Fruit fly (Drosophila melanogaster) whole organism, embryonic: ENCODE results near the gene eIF3d1.

Experiments
- Atf-2 ChIP-seq: fragments of 200-800 bp; sonication (Bioruptor generic); optimal IDR thresholded peaks from 2 replicates; lab custom pipeline; 2016; ENCODE audit warnings: missing biosample characterization, missing genetic modification characterization
- CG10366 ChIP-seq: fragments of 200-800 bp; sonication (Bioruptor generic); IDR thresholded peaks from 2 replicates; pipeline ENCODE4 v1.3.6; 2022; ENCODE audit warnings: missing biosample characterization, missing genetic modification characterization
- CG10654 ChIP-seq: fragments of 200-800 bp; sonication (Bioruptor generic); optimal IDR thresholded peaks from 2 replicates; lab custom pipeline; 2016; ENCODE audit warnings: missing biosample characterization, missing genetic modification characterization
- CG11247 ChIP-seq: fragments of 200-800 bp; sonication (Bioruptor generic); IDR thresholded peaks from 2 replicates; pipeline ENCODE4 v1.3.6; 2022; ENCODE audit warnings: missing biosample characterization, missing genetic modification characterization
- CG12299 ChIP-seq: fragments of 200-800 bp; sonication (Bioruptor generic); optimal IDR thresholded peaks from 2 replicates; lab custom pipeline; 2018; ENCODE audit warnings: missing biosample characterization, mild to moderate bottlenecking, missing genetic modification characterization
- CG12391 ChIP-seq: fragments of 200-800 bp; sonication (Bioruptor generic); optimal IDR thresholded peaks from 3 replicates; lab custom pipeline; 2018; ENCODE audit warnings: missing biosample characterization, mild to moderate bottlenecking, missing genetic modification characterization, moderate library complexity
- CG12744 ChIP-seq: fragments of 200-800 bp; sonication (Bioruptor generic); optimal IDR thresholded peaks from 2 replicates; lab custom pipeline; 2016; ENCODE audit warnings: missing biosample characterization, missing genetic modification characterization
- CG12769 ChIP-seq: fragments of 200-800 bp; sonication (Bioruptor generic); optimal IDR thresholded peaks from 2 replicates; lab custom pipeline; 2019; ENCODE audit warnings: missing biosample characterization, mild to moderate bottlenecking, missing genetic modification characterization, moderate library complexity
- CG13894 ChIP-seq: fragments of 200-800 bp; sonication (Bioruptor generic); optimal IDR thresholded peaks from 3 replicates; lab custom pipeline; 2018; ENCODE audit warnings: missing biosample characterization, mild to moderate bottlenecking, missing genetic modification characterization, moderate library complexity
- CG15479 ChIP-seq: fragments of 200-800 bp; sonication (Bioruptor generic); optimal IDR thresholded peaks from 3 replicates; lab custom pipeline; 2019; ENCODE audit warnings: missing biosample characterization, mild to moderate bottlenecking, missing genetic modification characterization, moderate library complexity
- CG16813 ChIP-seq: fragments of 200-800 bp; sonication (Bioruptor generic); IDR thresholded peaks from 3 replicates; pipeline ENCODE4 v1.3.6; 2022; ENCODE audit warnings: missing biosample characterization, missing genetic modification characterization; ENCODE audit not compliant: partially characterized antibody
- CG16863 ChIP-seq: fragments of 200-800 bp; sonication (Bioruptor generic); optimal IDR thresholded peaks from 3 replicates; lab custom pipeline; 2016; ENCODE audit warnings: missing biosample characterization, missing genetic modification characterization
- CG17385 ChIP-seq: fragments of 200-800 bp; sonication (Bioruptor generic); optimal IDR thresholded peaks from 3 replicates; lab custom pipeline; 2018; ENCODE audit warnings: missing biosample characterization, mild to moderate bottlenecking, missing genetic modification characterization
- CG2202 ChIP-seq: fragments of 200-800 bp; sonication (Bioruptor generic); optimal IDR thresholded peaks from 2 replicates; lab custom pipeline; 2018; ENCODE audit warnings: missing biosample characterization, mild to moderate bottlenecking, missing genetic modification characterization
- CG3847 ChIP-seq: fragments of 200-800 bp; sonication (Bioruptor generic); IDR thresholded peaks from 2 replicates; pipeline ENCODE4 v1.3.6; 2022; ENCODE audit warnings: missing biosample characterization, missing genetic modification characterization
- CG4424 ChIP-seq: fragments of 200-800 bp; sonication (Bioruptor generic); optimal IDR thresholded peaks from 3 replicates; lab custom pipeline; 2016; ENCODE audit warnings: missing biosample characterization, missing genetic modification characterization
- CG4617 ChIP-seq: fragments of 200-800 bp; sonication (Bioruptor generic); optimal IDR thresholded peaks from 3 replicates; lab custom pipeline; 2016; ENCODE audit warnings: missing biosample characterization, missing genetic modification characterization, borderline replicate concordance
- CG7271 ChIP-seq: fragments of 200-800 bp; sonication (Bioruptor generic); optimal IDR thresholded peaks from 2 replicates; lab custom pipeline; 2018; ENCODE audit warnings: missing biosample characterization, mild to moderate bottlenecking, missing genetic modification characterization, moderate library complexity
- CG7556 ChIP-seq: fragments of 200-800 bp; sonication (Bioruptor generic); optimal IDR thresholded peaks from 2 replicates; lab custom pipeline; 2017; ENCODE audit warnings: missing biosample characterization, mild to moderate bottlenecking, missing genetic modification characterization
- CG7839 ChIP-seq: fragments of 200-800 bp; sonication (Bioruptor generic); optimal IDR thresholded peaks from 3 replicates; lab custom pipeline; 2018; ENCODE audit warnings: missing biosample characterization, mild to moderate bottlenecking, missing genetic modification characterization, moderate library complexity
- CG8765 ChIP-seq: fragments of 200-800 bp; sonication (Bioruptor generic); IDR thresholded peaks from 2 replicates; pipeline ENCODE4 v1.3.6; 2022; ENCODE audit warnings: missing biosample characterization, missing genetic modification characterization
- CG9609 ChIP-seq: fragments of 200-800 bp; sonication (Bioruptor generic); optimal IDR thresholded peaks from 3 replicates; lab custom pipeline; 2016; ENCODE audit warnings: missing biosample characterization, missing genetic modification characterization
- CG9817 ChIP-seq: fragments of 200-800 bp; sonication (Bioruptor generic); optimal IDR thresholded peaks from 2 replicates; lab custom pipeline; 2018; ENCODE audit warnings: missing biosample characterization, mild to moderate bottlenecking, missing genetic modification characterization, moderate library complexity
- CoRest ChIP-seq: fragments of 200-800 bp; sonication (Bioruptor generic); optimal IDR thresholded peaks from 3 replicates; lab custom pipeline; 2018; ENCODE audit warnings: missing biosample characterization, mild to moderate bottlenecking, missing genetic modification characterization, moderate library complexity
- D19A ChIP-seq: fragments of 200-800 bp; optimal IDR thresholded peaks from 3 replicates; lab custom pipeline; 2019; ENCODE audit warnings: missing biosample characterization, mild to moderate bottlenecking, missing genetic modification characterization, moderate library complexity
- Doc3 ChIP-seq: fragments of 200-800 bp; sonication (Bioruptor generic); IDR thresholded peaks from 3 replicates; pipeline ENCODE4 v1.3.6; 2022; ENCODE audit warnings: missing biosample characterization, missing genetic modification characterization; ENCODE audit not compliant: partially characterized antibody
- Hmx ChIP-seq: fragments of 200-800 bp; sonication (Bioruptor generic); optimal IDR thresholded peaks from 2 replicates; lab custom pipeline; 2016; ENCODE audit warnings: missing biosample characterization, missing genetic modification characterization
- Hr78 ChIP-seq, 2 experiments: fragments of 200-800 bp in 1 of 2; fragments of >200 bp in 1 of 2; sonication (Bioruptor generic) in 1 of 2; optimal IDR thresholded peaks; 2 replicates each; lab custom pipeline; 2017 to 2019; ENCODE audit warnings: missing biosample characterization in 2 of 2, missing genetic modification characterization in 2 of 2, mild to moderate bottlenecking in 1 of 2, moderate library complexity in 1 of 2
- MTF-1 ChIP-seq: fragments of 200-800 bp; sonication (Bioruptor generic); optimal IDR thresholded peaks from 2 replicates; lab custom pipeline; 2018; ENCODE audit warnings: missing biosample characterization, mild to moderate bottlenecking, missing genetic modification characterization, borderline replicate concordance
- Mrtf ChIP-seq: fragments of 200-800 bp; sonication (Bioruptor generic); IDR thresholded peaks from 3 replicates; pipeline ENCODE4 v1.3.6; 2022; ENCODE audit warnings: missing biosample characterization, missing genetic modification characterization
- Pdp1 ChIP-seq, 2 experiments: fragments of 200-800 bp; sonication (Bioruptor generic); optimal IDR thresholded peaks; 3 replicates each; lab custom pipeline; 2016; ENCODE audit warnings: missing biosample characterization in 2 of 2, missing genetic modification characterization in 2 of 2, mild to moderate bottlenecking in 1 of 2, moderate library complexity in 1 of 2
- Six4 ChIP-seq: fragments of 200-800 bp; sonication (Bioruptor generic); optimal IDR thresholded peaks from 2 replicates; lab custom pipeline; 2016; ENCODE audit warnings: missing biosample characterization, missing genetic modification characterization
- Sry-δ ChIP-seq: fragments of 200-800 bp; sonication (Bioruptor generic); optimal IDR thresholded peaks from 2 replicates; lab custom pipeline; 2016; ENCODE audit warnings: missing biosample characterization, missing genetic modification characterization
- Vsx1 ChIP-seq: fragments of 200-800 bp; sonication (Bioruptor generic); optimal IDR thresholded peaks from 2 replicates; lab custom pipeline; 2017; ENCODE audit warnings: missing biosample characterization, mild to moderate bottlenecking, missing genetic modification characterization, missing genetic modification reagents
- crp ChIP-seq, 2 experiments: fragments of 200-800 bp; sonication (Bioruptor generic); optimal IDR thresholded peaks; 2 replicates in 1 of 2; 3 replicates in 1 of 2; lab custom pipeline; 2017; ENCODE audit warnings: missing biosample characterization in 2 of 2, missing genetic modification characterization in 2 of 2, mild to moderate bottlenecking in 1 of 2, moderate library complexity in 1 of 2
- dpn ChIP-seq, 2 experiments: fragments of 200-800 bp; sonication (Bioruptor generic); optimal IDR thresholded peaks; 3 replicates each; lab custom pipeline; 2016; ENCODE audit warnings: missing biosample characterization in 2 of 2, missing genetic modification characterization in 2 of 2
- emc ChIP-seq: fragments of 200-800 bp; sonication (Bioruptor generic); optimal IDR thresholded peaks from 2 replicates; lab custom pipeline; 2016; ENCODE audit warnings: missing biosample characterization, missing genetic modification characterization
- fru ChIP-seq: fragments of >200 bp; optimal IDR thresholded peaks from 2 replicates; lab custom pipeline; 2017
- jigr1 ChIP-seq: fragments of 200-800 bp; sonication (Bioruptor generic); IDR thresholded peaks from 3 replicates; pipeline ENCODE4 v1.3.6; 2022; ENCODE audit warnings: missing biosample characterization, missing genetic modification characterization
- lbe ChIP-seq: fragments of 200-800 bp; sonication (Bioruptor generic); optimal IDR thresholded peaks from 2 replicates; lab custom pipeline; 2016; ENCODE audit warnings: missing biosample characterization, mild to moderate bottlenecking, missing genetic modification characterization
- nom ChIP-seq: fragments of 200-800 bp; sonication (Bioruptor generic); optimal IDR thresholded peaks from 2 replicates; lab custom pipeline; 2017; ENCODE audit warnings: missing biosample characterization, missing genetic modification characterization, mild to moderate bottlenecking, moderate library complexity, missing genetic modification reagents
- oc ChIP-seq: fragments of 200-800 bp; sonication (Bioruptor generic); optimal IDR thresholded peaks from 2 replicates; lab custom pipeline; 2018; ENCODE audit warnings: missing biosample characterization, mild to moderate bottlenecking, missing genetic modification characterization, moderate library complexity
- sisA ChIP-seq: fragments of 200-800 bp; sonication (Bioruptor generic); IDR thresholded peaks from 2 replicates; pipeline ENCODE4 v1.3.6; 2022; ENCODE audit warnings: missing biosample characterization, missing genetic modification characterization
- so ChIP-seq: fragments of 200-800 bp; sonication (Bioruptor generic); IDR thresholded peaks from 3 replicates; pipeline ENCODE4 v1.3.6; 2022; ENCODE audit warnings: missing biosample characterization, missing genetic modification characterization
- sqz ChIP-seq: fragments of 200-800 bp; sonication (Bioruptor generic); optimal IDR thresholded peaks from 3 replicates; lab custom pipeline; 2018; ENCODE audit warnings: missing biosample characterization, mild to moderate bottlenecking, missing genetic modification characterization
- ssp ChIP-seq: fragments of 200-800 bp; sonication (Bioruptor generic); IDR thresholded peaks from 2 replicates; pipeline ENCODE4 v1.3.6; 2022; ENCODE audit warnings: missing biosample characterization, missing genetic modification characterization
- trem ChIP-seq: fragments of 200-800 bp; optimal IDR thresholded peaks from 3 replicates; lab custom pipeline; 2019; ENCODE audit warnings: missing biosample characterization, mild to moderate bottlenecking, missing genetic modification characterization, moderate library complexity
- twi ChIP-seq: fragments of 200-800 bp; optimal IDR thresholded peaks from 2 replicates; lab custom pipeline; 2019; ENCODE audit warnings: missing biosample characterization, mild to moderate bottlenecking, missing genetic modification characterization, moderate library complexity
- unpg ChIP-seq: fragments of 200-800 bp; sonication (Bioruptor generic); optimal IDR thresholded peaks from 3 replicates; lab custom pipeline; 2018; ENCODE audit warnings: missing biosample characterization, mild to moderate bottlenecking, missing genetic modification characterization, moderate library complexity

The eIF3d1 gene

dm6 chr3R:23713901-23714300, 34.1 kb downstream of the eIF3d1 start (continued):
- peak; percentile 39 for TF ChIP-seq CG4424
- peak; percentile 39 for TF ChIP-seq CG12769 (tag; lab: Kevin White, UChicago)
- peak; percentile 47 to 65 for TF ChIP-seq dpn (GFP tag; optimal IDR thresholded peaks at IDR 0.05; lab: Kevin White, UChicago)
- TF ChIP-seq Vsx1 (GFP tag; lab: Kevin White, UChicago), result peak; percentile 39
- peak; percentile 45 for TF ChIP-seq CG7556 (GFP tag; lab: Kevin White, UChicago)
- 0 out of 3 replicates have a peak, but pooled peaks have one; percentile 12 for TF ChIP-seq jigr1 (GFP tag; lab: Robert Waterston, UW)
- TF ChIP-seq CG12299 (tag; lab: Kevin White, UChicago), result peak; percentile 2
- TF ChIP-seq CG16863 (GFP tag; lab: Kevin White, UChicago), result peak; percentile 43
- TF ChIP-seq unpg (GFP tag; lab: Kevin White, UChicago), result peak; percentile 82
- peak; percentile 56 for TF ChIP-seq CG10654 (GFP tag; lab: Kevin White, UChicago)
- TF ChIP-seq crp (GFP tag; optimal IDR thresholded peaks at IDR 0.05; lab: Kevin White, UChicago), result no peak
- peak; percentile 59 for TF ChIP-seq D19A (tag; lab: Kevin White, UChicago)
- peak; percentile 58 for TF ChIP-seq CG17385 (GFP tag; lab: Kevin White, UChicago)
- peak; percentile 56; the same call in 1 of the 3 replicates for TF ChIP-seq Mrtf (GFP tag; lab: Robert Waterston, UW)
- no peak for TF ChIP-seq Hr78 (GFP tag; optimal IDR thresholded peaks at IDR 0.05; lab: Kevin White, UChicago)
- TF ChIP-seq sisA, result peak; percentile 62
- peak; percentile 50 for TF ChIP-seq Atf-2 (GFP tag; lab: Kevin White, UChicago)
- peak; percentile 51; the same call in 1 of the 2 replicates for TF ChIP-seq CG8765 (GFP tag; lab: Robert Waterston, UW)
- TF ChIP-seq CG16813 (GFP tag; lab: Robert Waterston, UW), result no peak
- TF ChIP-seq MTF-1 (GFP tag; lab: Kevin White, UChicago), result no peak
- no peak for TF ChIP-seq CG4617 (GFP tag; lab: Kevin White, UChicago)
- peak; percentile 75 for TF ChIP-seq CG12391 (tag; lab: Kevin White, UChicago)
- TF ChIP-seq CG7839, result peak; percentile 63
- TF ChIP-seq CoRest (tag; lab: Kevin White, UChicago), result peak; percentile 71
- peak; percentile 29 for TF ChIP-seq CG2202
- peak; percentile 40 for TF ChIP-seq Six4 (GFP tag; lab: Kevin White, UChicago)
- TF ChIP-seq lbe (GFP tag; lab: Kevin White, UChicago), result peak; percentile 77
- peak; percentile 44 to 66 for TF ChIP-seq Pdp1 (GFP tag; optimal IDR thresholded peaks at IDR 0.05; lab: Kevin White, UChicago)
- TF ChIP-seq fru (lab: Kevin White, UChicago), result no peak
- TF ChIP-seq CG12744, result peak; percentile 18
- TF ChIP-seq CG3847 (GFP tag; lab: Robert Waterston, UW), result 0 out of 2 replicates have a peak, but pooled peaks have one; percentile 14
- peak; percentile 41 for TF ChIP-seq sqz
- no peak for TF ChIP-seq CG15479 (GFP tag; lab: Kevin White, UChicago)
- TF ChIP-seq CG10366, result peak; percentile 58
- peak; percentile 31 for TF ChIP-seq twi (tag; lab: Kevin White, UChicago)
- no peak for TF ChIP-seq nom (GFP tag; lab: Kevin White, UChicago)
- no peak for TF ChIP-seq Doc3 (GFP tag; lab: Robert Waterston, UW)
- TF ChIP-seq CG11247 (GFP tag; lab: Robert Waterston, UW), result no peak
- TF ChIP-seq so (GFP tag; lab: Robert Waterston, UW), result peak; percentile 80; the same call in 2 of the 3 replicates
- TF ChIP-seq emc (GFP tag; lab: Kevin White, UChicago), result no peak
- peak; percentile 34 for TF ChIP-seq CG7271 (tag; lab: Kevin White, UChicago)
- peak; percentile 65 for TF ChIP-seq oc (tag; lab: Kevin White, UChicago)
- TF ChIP-seq Hmx (GFP tag; lab: Kevin White, UChicago), result peak; percentile 22
- peak; percentile 25 for TF ChIP-seq trem
- TF ChIP-seq Sry-δ, result peak; percentile 21
- peak; percentile 31 for TF ChIP-seq CG9609 (GFP tag; lab: Kevin White, UChicago)
- no peak for TF ChIP-seq CG13894
- peak; percentile 34 for TF ChIP-seq CG9817 (tag; lab: Kevin White, UChicago)
- 0 out of 2 replicates have a peak, but pooled peaks have one; percentile 24 for TF ChIP-seq ssp
